Worm (Caenorhabditis elegans) whole organism, L1 larva: Measurements from ENCODE around the gene W06D11.3.

Experiments used
- C34B4.2 ChIP-seq: sonication (generic microtip); optimal IDR thresholded peaks from 2 replicates; lab custom pipeline; 2017; ENCODE audit warnings: mild to moderate bottlenecking, missing genetic modification characterization, missing compliant biosample characterization
- F16B12.6 ChIP-seq: fragments of 150-350 bp; optimal IDR thresholded peaks from 2 replicates; lab custom pipeline; 2014; ENCODE audit warnings: missing biosample characterization, missing genetic modification characterization
- Y116A8C.19 ChIP-seq: sonication (generic microtip); optimal IDR thresholded peaks from 2 replicates; lab custom pipeline; 2016; ENCODE audit warnings: missing compliant biosample characterization, missing genetic modification characterization, borderline replicate concordance
- aha-1 ChIP-seq: fragments of 150-350 bp; optimal IDR thresholded peaks from 2 replicates; lab custom pipeline; 2014; ENCODE audit warnings: missing biosample characterization, missing genetic modification characterization
- alr-1 ChIP-seq: fragments of 200-800 bp; sonication (Bioruptor generic); optimal IDR thresholded peaks from 2 replicates; lab custom pipeline; 2018; ENCODE audit warnings: borderline replicate concordance, mild to moderate bottlenecking, missing genetic modification characterization, missing compliant biosample characterization
- blmp-1 ChIP-seq: fragments of 150-350 bp; optimal IDR thresholded peaks from 2 replicates; lab custom pipeline; 2014; ENCODE audit warnings: missing biosample characterization, missing genetic modification characterization
- ceh-63 ChIP-seq: fragments of 200-800 bp; sonication (Bioruptor generic); optimal IDR thresholded peaks from 2 replicates; lab custom pipeline; 2018; ENCODE audit warnings: mild to moderate bottlenecking, missing genetic modification characterization, missing compliant biosample characterization
- ceh-88 ChIP-seq: fragments of 200-800 bp; sonication (Bioruptor generic); IDR thresholded peaks from 2 replicates; pipeline ENCODE4 v1.3.6; 2022; ENCODE audit warnings: missing genetic modification characterization, missing compliant biosample characterization
- ces-1 ChIP-seq: fragments of 150-350 bp; optimal IDR thresholded peaks from 2 replicates; lab custom pipeline; 2014; ENCODE audit warnings: missing biosample characterization, missing genetic modification reagents, missing genetic modification characterization
- dsc-1 ChIP-seq: sonication (generic microtip); optimal IDR thresholded peaks from 2 replicates; lab custom pipeline; 2016; ENCODE audit warnings: mild to moderate bottlenecking, missing genetic modification characterization, missing compliant biosample characterization
- efl-3 ChIP-seq: fragments of 200-800 bp; sonication (Bioruptor generic); optimal IDR thresholded peaks from 2 replicates; lab custom pipeline; 2018; ENCODE audit warnings: mild to moderate bottlenecking, missing genetic modification characterization, missing compliant biosample characterization
- elt-2 ChIP-seq: sonication (generic microtip); optimal IDR thresholded peaks from 2 replicates; lab custom pipeline; 2016; ENCODE audit warnings: missing genetic modification characterization, mild to moderate bottlenecking, inconsistent platforms, missing compliant biosample characterization, missing genetic modification reagents
- fkh-10 ChIP-seq: sonication (generic microtip); optimal IDR thresholded peaks from 2 replicates; lab custom pipeline; 2017; ENCODE audit warnings: missing biosample characterization, missing genetic modification reagents, missing genetic modification characterization
- fkh-8 ChIP-seq: sonication (generic microtip); optimal IDR thresholded peaks from 2 replicates; lab custom pipeline; 2016; ENCODE audit warnings: mild to moderate bottlenecking, missing genetic modification characterization, missing compliant biosample characterization
- grh-1 ChIP-seq: fragments of 200-800 bp; sonication (Bioruptor generic); IDR thresholded peaks from 2 replicates; pipeline ENCODE4 v1.3.6; 2022; ENCODE audit warnings: missing genetic modification reagents, missing genetic modification characterization, missing compliant biosample characterization
- hlh-17 ChIP-seq: fragments of 200-800 bp; sonication (Bioruptor generic); optimal IDR thresholded peaks from 2 replicates; lab custom pipeline; 2018; ENCODE audit warnings: missing genetic modification characterization, mild to moderate bottlenecking, missing compliant biosample characterization, moderate library complexity, borderline replicate concordance
- hlh-4 ChIP-seq: sonication (generic microtip); optimal IDR thresholded peaks from 2 replicates; lab custom pipeline; 2016; ENCODE audit warnings: mild to moderate bottlenecking, missing genetic modification characterization, missing compliant biosample characterization
- isw-1 ChIP-seq: fragments of 200-800 bp; sonication (Bioruptor generic); IDR thresholded peaks from 2 replicates; pipeline ENCODE4 v1.3.6; 2022; ENCODE audit warnings: missing genetic modification characterization, missing compliant biosample characterization
- lin-15B ChIP-seq: fragments of 150-350 bp; sonication (generic microtip); optimal IDR thresholded peaks from 3 replicates; lab custom pipeline; 2014; ENCODE audit warnings: missing biosample characterization, missing genetic modification characterization
- lin-35 ChIP-seq, 2 experiments: fragments of 150-350 bp; optimal IDR thresholded peaks; 2 replicates each; lab custom pipeline; 2014; ENCODE audit warnings: missing biosample characterization in 2 of 2, missing genetic modification characterization in 2 of 2, missing genetic modification reagents in 2 of 2
- mep-1 ChIP-seq: fragments of 150-350 bp; optimal IDR thresholded peaks from 2 replicates; lab custom pipeline; 2014; ENCODE audit warnings: missing biosample characterization, missing genetic modification characterization
- nhr-11 ChIP-seq: fragments of 150-350 bp; optimal IDR thresholded peaks from 2 replicates; lab custom pipeline; 2014; ENCODE audit warnings: missing biosample characterization, missing genetic modification characterization
- nhr-12 ChIP-seq: sonication (generic microtip); optimal IDR thresholded peaks from 2 replicates; lab custom pipeline; 2017; ENCODE audit warnings: missing biosample characterization, missing genetic modification characterization
- nhr-20 ChIP-seq: sonication (generic microtip); optimal IDR thresholded peaks from 2 replicates; lab custom pipeline; 2016; ENCODE audit warnings: mild to moderate bottlenecking, missing genetic modification characterization, missing compliant biosample characterization
- nhr-237 ChIP-seq: fragments of 150-350 bp; optimal IDR thresholded peaks from 2 replicates; lab custom pipeline; 2014; ENCODE audit warnings: missing biosample characterization, missing genetic modification characterization
- nhr-85 ChIP-seq: sonication (generic microtip); peaks from one replicate; lab custom pipeline; 2016; ENCODE audit warnings: missing genetic modification characterization, inconsistent platforms, missing compliant biosample characterization
- pax-3 ChIP-seq: fragments of 200-800 bp; sonication (Bioruptor generic); optimal IDR thresholded peaks from 2 replicates; lab custom pipeline; 2018; ENCODE audit warnings: mild to moderate bottlenecking, missing genetic modification characterization, moderate library complexity, missing compliant biosample characterization
- skn-1 ChIP-seq: fragments of 150-350 bp; optimal IDR thresholded peaks from 2 replicates; lab custom pipeline; 2014; ENCODE audit warnings: missing biosample characterization, missing genetic modification characterization
- sox-4 ChIP-seq: sonication (generic microtip); optimal IDR thresholded peaks from 2 replicates; lab custom pipeline; 2016; ENCODE audit warnings: missing genetic modification characterization, missing compliant biosample characterization
- swsn-7 ChIP-seq: sonication (generic microtip); optimal IDR thresholded peaks from 2 replicates; lab custom pipeline; 2016; ENCODE audit warnings: missing genetic modification characterization, missing compliant biosample characterization
- unc-130 ChIP-seq: fragments of 150-350 bp; optimal IDR thresholded peaks from 2 replicates; lab custom pipeline; 2017; ENCODE audit warnings: missing biosample characterization, missing genetic modification characterization, inconsistent platforms
- unc-86 ChIP-seq: sonication (generic microtip); optimal IDR thresholded peaks from 2 replicates; lab custom pipeline; 2016; ENCODE audit warnings: missing genetic modification characterization, missing compliant biosample characterization
- vab-15 ChIP-seq: sonication (generic microtip); optimal IDR thresholded peaks from 2 replicates; lab custom pipeline; 2017; ENCODE audit warnings: missing genotype, mild to moderate bottlenecking, missing genetic modification characterization, missing compliant biosample characterization
- xbp-1 ChIP-seq: sonication (generic microtip); optimal IDR thresholded peaks from 2 replicates; lab custom pipeline; 2016; ENCODE audit warnings: missing genetic modification characterization, missing compliant biosample characterization
- zip-4 ChIP-seq: fragments of 200-800 bp; sonication (Bioruptor generic); optimal IDR thresholded peaks from 2 replicates; lab custom pipeline; 2018; ENCODE audit warnings: mild to moderate bottlenecking, missing genetic modification characterization, moderate library complexity, missing compliant biosample characterization
- ztf-4 ChIP-seq: fragments of 150-350 bp; optimal IDR thresholded peaks from 2 replicates; lab custom pipeline; 2014; ENCODE audit warnings: missing biosample characterization, missing genetic modification characterization

Gene W06D11.3

DNA sequence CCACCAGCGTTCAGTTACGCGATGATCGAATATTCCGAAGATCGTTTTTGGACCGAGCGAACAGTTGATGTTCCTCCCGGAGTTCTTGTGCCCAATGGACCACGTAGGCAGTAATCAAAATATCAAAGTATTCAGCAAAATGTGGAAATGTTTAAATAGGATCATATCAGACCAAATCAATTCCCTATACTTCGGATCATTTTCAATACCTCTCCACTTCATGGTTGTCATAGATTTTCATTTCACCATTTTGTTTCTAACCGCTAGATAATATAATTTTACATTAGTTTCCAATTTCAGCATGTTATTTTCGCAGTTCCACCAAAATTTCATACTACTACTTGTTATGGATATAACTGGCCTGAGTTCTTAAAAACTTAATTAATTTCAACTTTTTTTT is 19.1 kb downstream of the W06D11.3 start:
- no peak for TF ChIP-seq nhr-237 (tag; lab: Kevin White, UChicago)
- TF ChIP-seq swsn-7 (tag; lab: Kevin White, UChicago), result no peak
- TF ChIP-seq xbp-1 (tag; lab: Kevin White, UChicago), result no peak
- no peak for TF ChIP-seq lin-15B (tag; lab: Kevin White, UChicago)
- TF ChIP-seq nhr-12 (tag; lab: Kevin White, UChicago), result no peak
- no peak for TF ChIP-seq dsc-1 (tag; lab: Kevin White, UChicago)
- TF ChIP-seq blmp-1 (tag; lab: Kevin White, UChicago), result no peak
- TF ChIP-seq skn-1 (tag; lab: Kevin White, UChicago), result no peak
- no peak for TF ChIP-seq mep-1 (tag; lab: Kevin White, UChicago)
- TF ChIP-seq elt-2 (tag; lab: Kevin White, UChicago), result no peak
- no peak for TF ChIP-seq Y116A8C.19
- no peak for TF ChIP-seq alr-1 (tag; lab: Kevin White, UChicago)
- TF ChIP-seq sox-4 (tag; lab: Kevin White, UChicago), result no peak
- TF ChIP-seq vab-15 (tag; lab: Kevin White, UChicago), result no peak
- TF ChIP-seq ces-1 (GFP tag; lab: Kevin White, UChicago), result no peak
- no peak for TF ChIP-seq ceh-63
- TF ChIP-seq nhr-11 (tag; lab: Kevin White, UChicago), result no peak

ce11 chrX:12320737-12321136 is 22.3 kb downstream of the W06D11.3 start, which contains the start of gene ceh-40:
Gene ceh-40, minus strand, starts transcription at chrX:12320777.
- TF ChIP-seq C34B4.2 (tag; lab: Kevin White, UChicago) (no peak), hlh-17 (GFP tag; lab: Kevin White, UChicago) (no peak)

ce11 chrX:12321357-12321756 is 22.9 kb downstream of the W06D11.3 start, which contains the start of gene F17A2.13:
Gene F17A2.13, plus strand, starts transcription at chrX:12321657.
- TF ChIP-seq lin-35 (GFP tag; optimal IDR thresholded peaks at IDR 0.05; lab: Kevin White, UChicago) (no peak), isw-1 (GFP tag; lab: Robert Waterston, UW) (no peak), fkh-10 (no peak), unc-130 (tag; lab: Kevin White, UChicago) (no peak), C34B4.2 (tag; lab: Kevin White, UChicago) (no peak), nhr-237 (tag; lab: Kevin White, UChicago) (no peak), unc-86 (tag; lab: Kevin White, UChicago) (no peak), efl-3 (GFP tag; lab: Kevin White, UChicago) (no peak), nhr-85 (tag; lab: Kevin White, UChicago) (no peak), ztf-4 (no peak), aha-1 (no peak), zip-4 (GFP tag; lab: Kevin White, UChicago) (no peak)

DNA sequence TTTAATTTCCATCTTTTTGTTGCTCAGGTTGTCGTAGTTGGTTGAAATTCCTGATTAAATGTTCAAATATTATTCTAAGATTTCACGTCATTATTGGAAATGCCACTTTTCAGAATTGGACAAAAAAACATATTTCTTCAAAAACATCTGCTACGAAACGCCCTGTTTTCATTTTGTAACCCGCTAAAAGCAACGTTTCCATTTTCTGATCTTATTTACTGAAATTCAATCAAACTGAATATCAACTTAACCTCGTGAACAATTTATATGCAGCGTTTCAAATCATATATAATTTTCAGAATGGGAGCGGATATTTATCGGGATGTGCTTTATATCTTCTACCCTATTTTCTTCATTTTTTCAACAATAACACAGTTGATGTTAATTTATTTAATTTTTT is 25.0 kb downstream of the W06D11.3 start, which contains the start of gene srd-40:
Gene srd-40, plus strand, starts transcription at position 301 of the 400 bp plus-strand sequence.
- TF ChIP-seq nhr-12 (tag; lab: Kevin White, UChicago) (no peak), grh-1 (no peak), F16B12.6 (tag; lab: Kevin White, UChicago) (no peak), fkh-8 (tag; lab: Kevin White, UChicago) (peak; percentile 44), nhr-20 (tag; lab: Kevin White, UChicago) (no peak), ceh-88 (GFP tag; lab: Robert Waterston, UW) (no peak), pax-3 (no peak), hlh-4 (tag; lab: Kevin White, UChicago) (peak; percentile 19)
